Worm (Caenorhabditis elegans) whole organism, dauer: ENCODE results near the gene acr-7.

ENCODE experiments used
- unc-62 ChIP-seq: sonication (generic microtip); optimal IDR thresholded peaks from 2 replicates; lab custom pipeline; 2017; ENCODE audit warnings: missing biosample characterization, missing genetic modification reagents, missing genetic modification characterization

The acr-7 gene

ce11 chrII:7836613-7837226 lies 12.9 kb downstream of the acr-7 start:
- no peak for TF ChIP-seq unc-62 (GFP tag; lab: Kevin White, UChicago)

- no peak for TF ChIP-seq unc-62 (GFP tag; lab: Kevin White, UChicago)
Measured at ce11 chrII:7835314-7835713, 14.3 kb downstream of the acr-7 start, which contains the start of gene cex-2. Gene cex-2 (minus strand): TSS chrII:7835414.

ce11 chrII:7832054-7832453 lies 17.5 kb downstream of the acr-7 start, which contains the start of gene T09A5.14:
Gene T09A5.14 (plus strand): TSS chrII:7832354.
- no peak for TF ChIP-seq unc-62 (GFP tag; lab: Kevin White, UChicago)

- no peak for TF ChIP-seq unc-62 (GFP tag; lab: Kevin White, UChicago)
Measured at ce11 chrII:7829616-7830015, 20.0 kb downstream of the acr-7 start.

ce11 chrII:7827883-7828282 lies 21.7 kb downstream of the acr-7 start:
- TF ChIP-seq unc-62 (GFP tag; lab: Kevin White, UChicago) = no peak

- no peak for TF ChIP-seq unc-62 (GFP tag; lab: Kevin White, UChicago)
Measured at ce11 chrII:7825107-7825506, 24.5 kb downstream of the acr-7 start, which contains the start of gene srw-62. Gene srw-62 (plus strand): TSS chrII:7825407.

- TF ChIP-seq unc-62 (GFP tag; lab: Kevin White, UChicago) = no peak
Measured at ce11 chrII:7822454-7822853, 27.1 kb downstream of the acr-7 start, which contains the start of gene irld-47. Gene irld-47 (minus strand): TSS chrII:7822554.

ce11 chrII:7819359-7819758 lies 30.2 kb downstream of the acr-7 start:
- no peak for TF ChIP-seq unc-62 (GFP tag; lab: Kevin White, UChicago)

- TF ChIP-seq unc-62 (GFP tag; lab: Kevin White, UChicago) = no peak
Measured at ce11 chrII:7817580-7817979, 32.0 kb downstream of the acr-7 start.

- no peak for TF ChIP-seq unc-62 (GFP tag; lab: Kevin White, UChicago)
Measured at ce11 chrII:7816163-7816776, 33.3 kb downstream of the acr-7 start, which contains the start of gene cki-2. Gene cki-2 (plus strand): TSS chrII:7816499.

ce11 chrII:7815406-7815805 lies 34.2 kb downstream of the acr-7 start:
- no peak for TF ChIP-seq unc-62 (GFP tag; lab: Kevin White, UChicago)

ce11 chrII:7814915-7815314 lies 34.7 kb downstream of the acr-7 start:
- no peak for TF ChIP-seq unc-62 (GFP tag; lab: Kevin White, UChicago)

- no peak for TF ChIP-seq unc-62 (GFP tag; lab: Kevin White, UChicago)
Measured at ce11 chrII:7814215-7814614, 35.4 kb downstream of the acr-7 start.

ce11 chrII:7813645-7814044 lies 36.0 kb downstream of the acr-7 start:
- TF ChIP-seq unc-62 (GFP tag; lab: Kevin White, UChicago) = no peak

ce11 chrII:7813237-7813636 lies 36.4 kb downstream of the acr-7 start:
- TF ChIP-seq unc-62 (GFP tag; lab: Kevin White, UChicago) = no peak

- no peak for TF ChIP-seq unc-62 (GFP tag; lab: Kevin White, UChicago)
Measured at ce11 chrII:7812332-7812731, 37.3 kb downstream of the acr-7 start.
